Fruit fly (Drosophila melanogaster) whole organism, pupa: ENCODE measurements around the gene CG1774.

ENCODE experiments used
- CG10348 ChIP-seq: fragments of 200-800 bp; sonication (Bioruptor generic); IDR thresholded peaks from 2 replicates; pipeline ENCODE4 v1.3.6; 2022; ENCODE audit warnings: missing biosample characterization, missing genetic modification characterization
- CG12605 ChIP-seq: fragments of 200-800 bp; sonication (Bioruptor generic); IDR thresholded peaks from 2 replicates; pipeline ENCODE4 v1.3.6; 2022; ENCODE audit warnings: missing biosample characterization, missing genetic modification characterization
- CG13204 ChIP-seq: fragments of 200-800 bp; sonication (Bioruptor generic); optimal IDR thresholded peaks from 2 replicates; lab custom pipeline; 2018; ENCODE audit warnings: missing biosample characterization, mild to moderate bottlenecking, missing genetic modification characterization, moderate library complexity
- CG14655 ChIP-seq: fragments of 200-800 bp; sonication (Bioruptor generic); optimal IDR thresholded peaks from 3 replicates; lab custom pipeline; 2017; ENCODE audit warnings: mild to moderate bottlenecking, missing biosample characterization, missing genetic modification reagents, missing genetic modification characterization
- CG15710 ChIP-seq: fragments of 200-800 bp; sonication (Bioruptor generic); optimal IDR thresholded peaks from 2 replicates; lab custom pipeline; 2018; ENCODE audit warnings: missing biosample characterization, mild to moderate bottlenecking, missing genetic modification characterization, moderate library complexity
- CG17806 ChIP-seq: fragments of 200-800 bp; sonication (Bioruptor generic); optimal IDR thresholded peaks from 2 replicates; lab custom pipeline; 2018; ENCODE audit warnings: missing biosample characterization, mild to moderate bottlenecking, missing genetic modification characterization, moderate library complexity
- CG32121 ChIP-seq: fragments of 200-800 bp; sonication (Bioruptor generic); IDR thresholded peaks from 2 replicates; pipeline ENCODE4 v1.3.6; 2022; ENCODE audit warnings: missing biosample characterization, missing genetic modification characterization
- CG34367 ChIP-seq: fragments of 200-800 bp; sonication (Bioruptor generic); optimal IDR thresholded peaks from 2 replicates; lab custom pipeline; 2018; ENCODE audit warnings: missing biosample characterization, mild to moderate bottlenecking, missing genetic modification characterization
- CG4496 ChIP-seq: fragments of 200-800 bp; sonication (Bioruptor generic); IDR thresholded peaks from 3 replicates; pipeline ENCODE4 v1.3.6; 2022; ENCODE audit warnings: missing biosample characterization, missing genetic modification characterization
- CG8159 ChIP-seq: fragments of 200-800 bp; sonication (Bioruptor generic); optimal IDR thresholded peaks from 3 replicates; lab custom pipeline; 2018; ENCODE audit warnings: missing biosample characterization, mild to moderate bottlenecking, missing genetic modification characterization, moderate library complexity
- CG8301 ChIP-seq: fragments of 200-800 bp; sonication (Bioruptor generic); optimal IDR thresholded peaks from 2 replicates; lab custom pipeline; 2018; ENCODE audit warnings: missing biosample characterization, mild to moderate bottlenecking, missing genetic modification characterization
- CG9948 ChIP-seq: fragments of 200-800 bp; sonication (Bioruptor generic); optimal IDR thresholded peaks from 2 replicates; lab custom pipeline; 2018; ENCODE audit warnings: missing biosample characterization, mild to moderate bottlenecking, missing genetic modification characterization, moderate library complexity
- D1 ChIP-seq: fragments of 200-800 bp; sonication (Bioruptor generic); optimal IDR thresholded peaks from 2 replicates; lab custom pipeline; 2018; ENCODE audit warnings: missing biosample characterization, mild to moderate bottlenecking, missing genetic modification characterization, moderate library complexity
- EcR ChIP-seq: fragments of 200-800 bp; sonication (Bioruptor generic); optimal IDR thresholded peaks from 3 replicates; lab custom pipeline; 2019; ENCODE audit warnings: missing biosample characterization, missing genetic modification characterization, mild to moderate bottlenecking, moderate library complexity, missing genetic modification reagents
- Ets98B ChIP-seq: fragments of 200-800 bp; sonication (Bioruptor generic); IDR thresholded peaks from 2 replicates; pipeline ENCODE4 v1.3.6; 2022; ENCODE audit warnings: missing biosample characterization, missing genetic modification characterization
- Pif1A ChIP-seq: fragments of 200-800 bp; sonication (Bioruptor generic); optimal IDR thresholded peaks from 3 replicates; lab custom pipeline; 2016; ENCODE audit warnings: missing biosample characterization, missing genetic modification characterization
- Pif1B ChIP-seq: fragments of 200-800 bp; sonication (Bioruptor generic); optimal IDR thresholded peaks from 3 replicates; lab custom pipeline; 2016; ENCODE audit warnings: missing biosample characterization, missing genetic modification characterization
- Snoo ChIP-seq: fragments of 200-800 bp; sonication (Bioruptor generic); optimal IDR thresholded peaks from 3 replicates; lab custom pipeline; 2017; ENCODE audit warnings: missing biosample characterization, mild to moderate bottlenecking, missing genetic modification characterization, inconsistent platforms
- fd96Ca ChIP-seq: fragments of 200-800 bp; sonication (Bioruptor generic); IDR thresholded peaks from 3 replicates; pipeline ENCODE4 v1.3.6; 2022; ENCODE audit warnings: missing biosample characterization, missing genetic modification characterization
- gl ChIP-seq: fragments of 200-800 bp; sonication (Bioruptor generic); optimal IDR thresholded peaks from 2 replicates; lab custom pipeline; 2018; ENCODE audit warnings: missing biosample characterization, mild to moderate bottlenecking, missing genetic modification characterization
- rn ChIP-seq: fragments of 200-800 bp; sonication (Bioruptor generic); IDR thresholded peaks from 2 replicates; pipeline ENCODE4 v1.3.6; 2022; ENCODE audit warnings: missing biosample characterization, missing genetic modification characterization

The CG1774 gene

DNA sequence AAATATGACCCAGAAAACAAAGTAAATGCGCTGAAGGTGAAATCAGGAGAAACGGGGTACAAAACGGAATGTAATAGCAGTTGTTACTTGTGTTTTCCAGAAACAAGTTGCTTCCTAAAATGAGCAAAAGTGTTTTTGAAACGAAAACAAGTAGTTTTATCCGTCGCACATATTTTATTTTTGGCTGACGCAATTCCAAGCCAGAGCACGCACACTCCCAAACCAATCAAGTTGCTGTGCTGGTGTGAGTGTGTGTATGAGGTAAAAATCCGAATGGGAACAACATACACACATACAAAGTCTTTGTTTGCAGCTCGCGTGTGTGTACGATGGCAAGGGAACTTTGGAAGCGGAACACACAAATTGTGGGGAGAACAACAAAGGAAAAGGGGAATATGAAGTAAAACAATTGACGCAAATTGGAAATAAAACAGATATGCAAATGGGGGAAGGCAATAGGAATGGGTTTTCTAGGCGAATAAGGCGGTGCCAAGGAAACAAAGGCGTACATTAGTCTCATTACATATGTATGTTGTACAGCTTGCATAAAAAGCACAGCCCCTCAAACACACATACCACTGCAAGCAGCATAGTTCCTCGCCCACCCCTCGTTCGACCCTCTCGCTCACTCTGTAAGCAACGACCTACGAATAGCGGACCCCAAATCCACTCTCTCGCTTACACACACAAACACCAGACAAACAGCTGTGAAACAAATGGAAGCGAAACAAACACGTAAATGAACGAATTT is 16.0 kb downstream of the CG1774 start:
- TF ChIP-seq Snoo: no peak
- TF ChIP-seq rn (GFP tag; lab: Robert Waterston, UW): no peak
- TF ChIP-seq CG15710 (tag; lab: Kevin White, UChicago): peak; percentile 5
- no peak for TF ChIP-seq CG9948 (tag; lab: Kevin White, UChicago)
- peak; percentile 36 for TF ChIP-seq EcR (GFP tag; lab: Kevin White, UChicago)
- no peak for TF ChIP-seq Pif1A (GFP tag; lab: Kevin White, UChicago)
- TF ChIP-seq gl (tag; lab: Kevin White, UChicago): peak; percentile 19
- peak; percentile 8 for TF ChIP-seq CG8159 (tag; lab: Kevin White, UChicago)

DNA sequence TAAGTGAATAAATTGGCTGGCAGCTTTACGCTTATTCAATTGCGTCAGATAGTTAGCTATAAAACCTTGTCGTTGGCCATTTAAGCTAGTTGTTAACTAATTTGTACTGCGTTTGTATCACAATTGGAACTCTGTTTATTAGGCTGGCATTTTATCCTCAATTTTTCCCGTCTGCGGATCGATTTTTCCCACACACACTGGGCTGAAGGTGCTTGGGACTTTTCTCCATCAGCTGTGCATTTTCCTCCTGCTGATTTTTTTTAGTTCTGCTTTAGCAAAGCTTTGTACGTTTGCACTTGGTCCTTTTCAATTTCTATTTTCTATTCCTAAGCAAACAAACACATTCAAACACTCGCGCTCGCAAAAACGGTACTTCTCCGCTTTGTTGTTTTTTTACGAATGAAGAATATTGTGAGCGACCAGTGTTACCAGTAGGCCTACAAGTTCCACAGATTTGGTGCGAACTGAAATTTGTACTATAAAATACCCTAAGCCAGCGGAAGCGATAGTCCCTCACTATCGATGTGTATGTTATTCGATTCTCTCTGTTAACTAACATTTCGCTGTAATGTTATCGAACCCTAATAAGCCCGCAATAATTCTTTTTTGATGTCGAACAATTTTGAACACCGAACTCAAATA is 16.9 kb downstream of the CG1774 start:
- TF ChIP-seq Pif1A (GFP tag; lab: Kevin White, UChicago) (peak; percentile 20), CG8159 (tag; lab: Kevin White, UChicago) (peak; percentile 13), CG17806 (peak; percentile 8), CG34367 (no peak), gl (tag; lab: Kevin White, UChicago) (no peak), fd96Ca (GFP tag; lab: Robert Waterston, UW) (no peak), CG15710 (tag; lab: Kevin White, UChicago) (no peak)

DNA sequence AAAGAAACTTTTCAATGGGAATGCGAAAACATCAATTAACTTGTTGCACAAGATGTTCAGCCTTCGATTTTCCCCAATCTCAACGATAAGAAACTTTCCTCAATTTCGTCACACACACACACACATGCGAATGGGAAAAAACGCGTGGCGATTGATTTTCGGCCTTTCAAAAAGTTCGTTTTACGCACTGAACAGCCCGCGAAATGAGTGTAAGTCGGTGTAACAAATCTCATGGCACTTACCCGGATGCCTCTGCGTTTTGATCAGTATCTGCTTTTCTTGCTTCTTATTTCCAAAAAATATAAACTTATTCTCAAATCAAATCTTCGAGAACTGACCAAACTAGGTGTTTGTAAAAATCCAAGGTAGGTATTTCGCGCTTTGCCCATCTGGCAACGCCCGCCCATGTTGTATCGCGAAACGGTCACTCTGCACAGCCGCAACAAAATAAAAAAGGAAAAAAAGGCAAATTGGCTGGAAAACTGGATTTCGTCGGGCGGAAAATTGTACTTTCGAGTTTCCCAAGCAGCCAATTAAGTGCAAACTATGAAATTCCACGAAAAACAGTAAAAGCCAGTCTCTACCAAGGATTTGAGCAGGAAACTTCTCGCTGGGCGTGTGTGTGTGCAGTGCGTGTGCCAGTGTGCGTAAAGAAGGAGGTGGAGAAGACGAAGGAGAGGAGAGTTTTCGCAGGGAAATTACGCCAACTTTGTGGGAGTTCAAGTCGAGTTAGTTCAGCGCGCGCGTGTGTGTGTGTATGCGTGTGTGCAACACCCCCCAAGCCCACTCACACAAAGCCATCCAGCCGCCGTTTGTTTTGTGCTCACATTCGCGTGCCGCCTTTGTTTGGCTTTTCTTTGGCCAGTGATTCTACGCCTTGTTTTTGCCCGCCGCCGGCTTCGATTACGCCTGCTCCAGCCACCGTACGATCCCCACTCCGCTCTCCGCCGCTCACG is 18.3 kb downstream of the CG1774 start, which contains the start of gene Med:
Med (plus strand) TSS at position 408 of the 956 bp plus-strand sequence.
- no peak for TF ChIP-seq Ets98B (GFP tag; lab: Robert Waterston, UW)
- no peak for TF ChIP-seq Pif1B (GFP tag; lab: Kevin White, UChicago)
- TF ChIP-seq CG14655 (GFP tag; lab: Kevin White, UChicago): peak; percentile 49
- peak; percentile 5 for TF ChIP-seq CG9948 (tag; lab: Kevin White, UChicago)
- TF ChIP-seq CG34367: peak; percentile 25
- TF ChIP-seq CG13204 (GFP tag; lab: Kevin White, UChicago): peak; percentile 27
- peak; percentile 28 for TF ChIP-seq CG15710 (tag; lab: Kevin White, UChicago)
- TF ChIP-seq CG32121 (GFP tag; lab: Robert Waterston, UW): no peak
- no peak for TF ChIP-seq CG8301
- peak; percentile 17 for TF ChIP-seq CG8159 (tag; lab: Kevin White, UChicago)
- TF ChIP-seq EcR (GFP tag; lab: Kevin White, UChicago): peak; percentile 81
- TF ChIP-seq gl (tag; lab: Kevin White, UChicago): peak; percentile 21

DNA sequence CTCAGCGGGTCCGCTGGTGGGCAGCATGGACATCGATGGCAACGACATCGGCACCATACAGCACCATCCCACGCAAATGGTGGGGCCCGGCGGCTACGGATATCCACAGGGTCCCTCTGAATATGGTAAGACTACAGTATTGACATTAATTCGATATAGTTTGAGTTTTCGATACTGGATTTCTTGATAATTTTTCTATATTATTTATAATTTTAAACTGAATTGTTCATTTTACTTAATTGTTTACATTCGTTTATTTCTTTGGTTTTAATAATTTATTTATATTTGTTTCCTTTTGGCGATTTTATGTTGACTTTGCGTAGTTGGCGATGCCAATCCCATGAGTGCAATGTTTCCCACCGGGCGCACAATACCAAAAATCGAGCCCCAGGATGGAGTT is 20.0 kb downstream of the CG1774 start, which contains the start of gene CycG:
CycG (minus strand) TSS at position 101 of the 400 bp plus-strand sequence.
- no peak for TF ChIP-seq rn (GFP tag; lab: Robert Waterston, UW)
- TF ChIP-seq CG8301: no peak
- no peak for TF ChIP-seq CG4496 (GFP tag; lab: Robert Waterston, UW)
- no peak for TF ChIP-seq Pif1A (GFP tag; lab: Kevin White, UChicago)
- no peak for TF ChIP-seq D1
- no peak for TF ChIP-seq CG17806
- TF ChIP-seq CG15710 (tag; lab: Kevin White, UChicago): no peak
- TF ChIP-seq CG8159 (tag; lab: Kevin White, UChicago): no peak
- no peak for TF ChIP-seq CG10348 (GFP tag; lab: Robert Waterston, UW)
- TF ChIP-seq Ets98B (GFP tag; lab: Robert Waterston, UW): no peak
- TF ChIP-seq CG13204 (GFP tag; lab: Kevin White, UChicago): no peak
- no peak for TF ChIP-seq CG14655 (GFP tag; lab: Kevin White, UChicago)
- TF ChIP-seq CG34367: no peak

DNA sequence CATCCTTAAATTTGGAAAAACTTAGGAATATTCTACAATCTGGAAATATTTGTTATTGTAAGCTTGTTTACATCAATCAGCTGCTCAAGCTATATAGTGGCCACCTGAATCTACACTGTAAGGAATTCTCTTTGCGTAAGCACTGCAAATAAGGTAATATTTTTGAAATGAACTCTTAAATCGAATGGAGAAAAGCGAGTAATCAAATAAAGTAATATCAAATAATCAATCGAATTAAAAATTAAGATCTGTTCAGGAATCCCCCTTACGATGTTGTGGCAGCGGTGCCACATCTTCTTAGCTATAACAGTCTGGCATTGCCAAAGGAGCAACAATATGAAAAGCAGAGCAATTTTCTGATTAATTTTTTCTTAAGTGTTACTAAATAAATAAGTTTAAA is 23.4 kb downstream of the CG1774 start, which contains the start of the genes Mnat9 and CG1792:
Mnat9 (minus strand) TSS at position 160 of the 400 bp plus-strand sequence.
CG1792 (plus strand) TSS at position 303 of the 400 bp plus-strand sequence.
- TF ChIP-seq CG13204 (GFP tag; lab: Kevin White, UChicago): peak; percentile 88
- TF ChIP-seq EcR (GFP tag; lab: Kevin White, UChicago): peak; percentile 51
- peak; percentile 98 for TF ChIP-seq CG8159 (tag; lab: Kevin White, UChicago)
- peak; percentile 98 for TF ChIP-seq Snoo
- TF ChIP-seq CG34367: peak; percentile 99
- TF ChIP-seq Ets98B (GFP tag; lab: Robert Waterston, UW): peak; percentile 99
- peak; percentile 98 for TF ChIP-seq Pif1B (GFP tag; lab: Kevin White, UChicago)
- peak; percentile 98 for TF ChIP-seq Pif1A (GFP tag; lab: Kevin White, UChicago)
- TF ChIP-seq CG12605 (GFP tag; lab: Robert Waterston, UW): peak; percentile 99
- TF ChIP-seq CG14655 (GFP tag; lab: Kevin White, UChicago): peak; percentile 98
- TF ChIP-seq CG8301: peak; percentile 99
- peak; percentile 96 for TF ChIP-seq gl (tag; lab: Kevin White, UChicago)
- peak; percentile 99 for TF ChIP-seq fd96Ca (GFP tag; lab: Robert Waterston, UW)
- TF ChIP-seq CG15710 (tag; lab: Kevin White, UChicago): peak; percentile 98
- peak; percentile 99 for TF ChIP-seq rn (GFP tag; lab: Robert Waterston, UW)
- TF ChIP-seq CG10348 (GFP tag; lab: Robert Waterston, UW): peak; percentile 95
- TF ChIP-seq CG17806: peak; percentile 99
- peak; percentile 99 for TF ChIP-seq CG32121 (GFP tag; lab: Robert Waterston, UW)
- peak; percentile 99 for TF ChIP-seq CG9948 (tag; lab: Kevin White, UChicago)
- TF ChIP-seq D1: no peak
- peak; percentile 100 for TF ChIP-seq CG4496 (GFP tag; lab: Robert Waterston, UW)
